Worm (Caenorhabditis elegans) whole organism, mixed stage, embryonic: ENCODE results near the gene K09E9.3.

Experiments used
- ces-1 ChIP-seq: fragments of 150-350 bp; optimal IDR thresholded peaks from 2 replicates; lab custom pipeline; 2014; ENCODE audit warnings: missing biosample characterization, missing genetic modification reagents, missing genetic modification characterization
- elt-1 ChIP-seq: sonication (generic microtip); optimal IDR thresholded peaks from 2 replicates; lab custom pipeline; 2017; ENCODE audit warnings: missing genetic modification characterization, mild to moderate bottlenecking, missing compliant biosample characterization, antibody characterized with exemption, moderate library complexity, borderline replicate concordance; ENCODE audit not compliant: insufficient read depth
- lin-13 ChIP-seq: fragments of 150-350 bp; optimal IDR thresholded peaks from 2 replicates; lab custom pipeline; 2014; ENCODE audit warnings: missing biosample characterization, missing genetic modification characterization
- lsy-2 ChIP-seq: fragments of 150-350 bp; optimal IDR thresholded peaks from 2 replicates; lab custom pipeline; 2014; ENCODE audit warnings: missing biosample characterization, missing genetic modification characterization
- nhr-12 ChIP-seq: fragments of 150-350 bp; optimal IDR thresholded peaks from 2 replicates; lab custom pipeline; 2014; ENCODE audit warnings: missing biosample characterization, missing genetic modification characterization
- nhr-2 ChIP-seq: fragments of 150-350 bp; optimal IDR thresholded peaks from 2 replicates; lab custom pipeline; 2014; ENCODE audit warnings: missing biosample characterization, missing genetic modification characterization
- nhr-237 ChIP-seq: fragments of 150-350 bp; optimal IDR thresholded peaks from 2 replicates; lab custom pipeline; 2014; ENCODE audit warnings: missing biosample characterization, missing genetic modification characterization
- snpc-4 ChIP-seq: fragments of 150-350 bp; optimal IDR thresholded peaks from 2 replicates; lab custom pipeline; 2014; ENCODE audit warnings: missing biosample characterization, missing genetic modification characterization
- unc-39 ChIP-seq: fragments of 150-350 bp; optimal IDR thresholded peaks from 2 replicates; lab custom pipeline; 2014; ENCODE audit warnings: missing biosample characterization, missing genetic modification characterization
- unc-62 ChIP-seq: fragments of 150-350 bp; optimal IDR thresholded peaks from 2 replicates; lab custom pipeline; 2014; ENCODE audit warnings: missing biosample characterization, missing genetic modification reagents, missing genetic modification characterization

ce11 chrX:15597077-15597476 is 16.5 kb downstream of the K09E9.3 start, which contains the start of gene K09A9.8:
- TF ChIP-seq snpc-4 (tag; lab: Kevin White, UChicago) (no peak), nhr-237 (tag; lab: Kevin White, UChicago) (no peak), lsy-2 (no peak), lin-13 (tag; lab: Kevin White, UChicago) (no peak), unc-62 (GFP tag; lab: Kevin White, UChicago) (no peak), nhr-2 (tag; lab: Kevin White, UChicago) (no peak), unc-39 (no peak), nhr-12 (tag; lab: Kevin White, UChicago) (no peak), ces-1 (no peak), elt-1 (no peak)
